Fruit fly (Drosophila melanogaster): Measurements from ENCODE around the gene CG5890.

The CG5890 gene

dm6 chr3R:25879324-25879766 lies 23.4 kb downstream of the CG5890 start (continued):
- TF ChIP-seq CG6689 (GFP tag; IDR thresholded peaks at IDR 0.05) = peak; percentile 74
- peak; percentile 63 for TF ChIP-seq eyg (GFP tag; optimal IDR thresholded peaks at IDR 0.05)
- no peak for TF ChIP-seq amos (GFP tag; IDR thresholded peaks at IDR 0.05; ENCODE audit: partially characterized antibody)
- no peak for TF ChIP-seq crol (GFP tag; IDR thresholded peaks at IDR 0.05)
- TF ChIP-seq Hmx (GFP tag; optimal IDR thresholded peaks at IDR 0.05) = peak; percentile 64
- peak; percentile 75 for TF ChIP-seq CG17385 (GFP tag; optimal IDR thresholded peaks at IDR 0.05)
- TF ChIP-seq CG32532 (GFP tag; IDR thresholded peaks at IDR 0.05) = peak; percentile 86; the same call in 1 of the 2 replicates
- TF ChIP-seq row (GFP tag; IDR thresholded peaks at IDR 0.05) = peak; percentile 87
- no peak for TF ChIP-seq CG6272 (GFP tag; IDR thresholded peaks at IDR 0.05)
- no peak for TF ChIP-seq fd102C (GFP tag; optimal IDR thresholded peaks at IDR 0.05)
- TF ChIP-seq Lpt (GFP tag; optimal IDR thresholded peaks at IDR 0.05) = no peak
- TF ChIP-seq Antp (GFP tag; optimal IDR thresholded peaks at IDR 0.05) = peak; percentile 19
- peak; percentile 29 for TF ChIP-seq Myb (GFP tag; optimal IDR thresholded peaks at IDR 0.05)
- TF ChIP-seq E2f2 (GFP tag; IDR thresholded peaks at IDR 0.05) = peak; percentile 58; the same call in 1 of the 2 replicates
- TF ChIP-seq CG9817 (tag; optimal IDR thresholded peaks at IDR 0.05) = peak; percentile 68
- peak; percentile 68 for TF ChIP-seq seq (GFP tag; IDR thresholded peaks at IDR 0.05)
- no peak for TF ChIP-seq crp (GFP tag; optimal IDR thresholded peaks at IDR 0.05)
- peak; percentile 68 for TF ChIP-seq CG4854 (GFP tag; optimal IDR thresholded peaks at IDR 0.05)
- TF ChIP-seq Nf-YA (GFP tag; IDR thresholded peaks at IDR 0.05) = 0 out of 2 replicates have a peak, but pooled peaks have one; percentile 34
- peak; percentile 4 for TF ChIP-seq Sry-β (GFP tag; optimal IDR thresholded peaks at IDR 0.05)
- TF ChIP-seq Atf-2 (GFP tag; optimal IDR thresholded peaks at IDR 0.05) = peak; percentile 72
- peak; percentile 76 for TF ChIP-seq CG12659 (GFP tag; optimal IDR thresholded peaks at IDR 0.05)
- TF ChIP-seq CG31365 (tag; optimal IDR thresholded peaks at IDR 0.05) = peak; percentile 56
- TF ChIP-seq Fer3 (tag; optimal IDR thresholded peaks at IDR 0.05) = peak; percentile 74
- peak; percentile 26 for TF ChIP-seq CG10431 (GFP tag; optimal IDR thresholded peaks at IDR 0.05)
- peak; percentile 78 for TF ChIP-seq CG30403 (GFP tag; optimal IDR thresholded peaks at IDR 0.05)
- TF ChIP-seq CG11085 (GFP tag; IDR thresholded peaks at IDR 0.05) = no peak; the same call in none of the 2 replicates
- TF ChIP-seq wek (GFP tag; optimal IDR thresholded peaks at IDR 0.05) = no peak
- peak; percentile 79 for TF ChIP-seq CG2120 (GFP tag; optimal IDR thresholded peaks at IDR 0.05)
- TF ChIP-seq unc-4 (GFP tag; IDR thresholded peaks at IDR 0.05; ENCODE audit: partially characterized antibody) = no peak
- TF ChIP-seq CG8765 (GFP tag; IDR thresholded peaks at IDR 0.05) = 0 out of 2 replicates have a peak, but pooled peaks have one; percentile 24
- TF ChIP-seq CG17912 (GFP tag; optimal IDR thresholded peaks at IDR 0.05) = no peak
- TF ChIP-seq cato (GFP tag; optimal IDR thresholded peaks at IDR 0.05; ENCODE audit: borderline replicate concordance) = peak; percentile 66
- no peak for TF ChIP-seq CG15479 (GFP tag; optimal IDR thresholded peaks at IDR 0.05)
- TF ChIP-seq Asciz (GFP tag; optimal IDR thresholded peaks at IDR 0.05) = peak; percentile 74
- no peak for TF ChIP-seq NFAT (GFP tag; IDR thresholded peaks at IDR 0.05)
- TF ChIP-seq gfzf (GFP tag; optimal IDR thresholded peaks at IDR 0.05) = no peak
- TF ChIP-seq CG14441 (GFP tag; IDR thresholded peaks at IDR 0.05) = peak; percentile 80
- peak; percentile 66 for TF ChIP-seq CG13775 (GFP tag; optimal IDR thresholded peaks at IDR 0.05)
- peak; percentile 9 for TF ChIP-seq CG15073 (GFP tag; optimal IDR thresholded peaks at IDR 0.05)
- peak; percentile 88 for TF ChIP-seq Awh (GFP tag; IDR thresholded peaks at IDR 0.05)
- TF ChIP-seq CG18619 (GFP tag; optimal IDR thresholded peaks at IDR 0.05) = peak; percentile 60
- peak; percentile 77 for TF ChIP-seq ind (GFP tag; optimal IDR thresholded peaks at IDR 0.05)
- peak; percentile 89 for TF ChIP-seq Sox102F (GFP tag; optimal IDR thresholded peaks at IDR 0.05)
- TF ChIP-seq en (GFP tag; optimal IDR thresholded peaks at IDR 0.05) = no peak
- no peak; the same call in 1 of the 3 replicates for TF ChIP-seq Aef1 (GFP tag; IDR thresholded peaks at IDR 0.05)
- TF ChIP-seq fd3F (GFP tag; optimal IDR thresholded peaks at IDR 0.05) = peak; percentile 61
- TF ChIP-seq CG14667 (GFP tag; IDR thresholded peaks at IDR 0.05) = no peak; the same call in 1 of the 2 replicates
- TF ChIP-seq aop (GFP tag; IDR thresholded peaks at IDR 0.05) = peak; percentile 40; the same call in 1 of the 2 replicates
- peak; percentile 58 for TF ChIP-seq scrt (GFP tag; optimal IDR thresholded peaks at IDR 0.05)
